Fruit fly (Drosophila melanogaster) whole organism, embryonic: ENCODE results near the gene ftz-f1.

ENCODE experiments used
- CG10321 ChIP-seq: fragments of 200-800 bp; sonication (Bioruptor generic); IDR thresholded peaks from 2 replicates; pipeline ENCODE4 v1.3.6; 2022; ENCODE audit warnings: missing biosample characterization, missing genetic modification characterization
- CG13424 ChIP-seq: fragments of 200-800 bp; sonication (Bioruptor generic); optimal IDR thresholded peaks from 2 replicates; lab custom pipeline; 2019; ENCODE audit warnings: missing biosample characterization, mild to moderate bottlenecking, missing genetic modification characterization, moderate library complexity
- CG13624 ChIP-seq: fragments of 200-800 bp; sonication (Bioruptor generic); optimal IDR thresholded peaks from 2 replicates; lab custom pipeline; 2016; ENCODE audit warnings: missing biosample characterization, missing genetic modification characterization
- CG14441 ChIP-seq: fragments of 200-800 bp; sonication (Bioruptor generic); IDR thresholded peaks from 2 replicates; pipeline ENCODE4 v1.3.6; 2022; ENCODE audit warnings: missing biosample characterization, missing genetic modification characterization
- CG15479 ChIP-seq: fragments of 200-800 bp; sonication (Bioruptor generic); optimal IDR thresholded peaks from 3 replicates; lab custom pipeline; 2019; ENCODE audit warnings: missing biosample characterization, mild to moderate bottlenecking, missing genetic modification characterization, moderate library complexity
- CG17568 ChIP-seq: fragments of 200-800 bp; sonication (Bioruptor generic); optimal IDR thresholded peaks from 2 replicates; lab custom pipeline; 2018; ENCODE audit warnings: missing biosample characterization, mild to moderate bottlenecking, missing genetic modification characterization, moderate library complexity
- CG2199 ChIP-seq: fragments of 200-800 bp; sonication (Bioruptor generic); IDR thresholded peaks from 3 replicates; pipeline ENCODE4 v1.3.6; 2022; ENCODE audit warnings: missing biosample characterization, missing genetic modification characterization
- CG30403 ChIP-seq: fragments of 200-800 bp; sonication (Bioruptor generic); optimal IDR thresholded peaks from 3 replicates; lab custom pipeline; 2016; ENCODE audit warnings: missing biosample characterization, missing genetic modification characterization
- CG31388 ChIP-seq: fragments of 200-800 bp; sonication (Bioruptor generic); optimal IDR thresholded peaks from 2 replicates; lab custom pipeline; 2016; ENCODE audit warnings: missing biosample characterization, missing genetic modification characterization
- CG32772 ChIP-seq: fragments of 200-800 bp; sonication (Bioruptor generic); IDR thresholded peaks from 2 replicates; pipeline ENCODE4 v1.3.6; 2022; ENCODE audit warnings: missing biosample characterization, missing genetic modification characterization
- CG3281 ChIP-seq: fragments of 200-800 bp; sonication (Bioruptor generic); optimal IDR thresholded peaks from 3 replicates; lab custom pipeline; 2017; ENCODE audit warnings: missing biosample characterization, mild to moderate bottlenecking, missing genetic modification characterization
- CG3838 ChIP-seq: fragments of 200-800 bp; sonication (Bioruptor generic); optimal IDR thresholded peaks from 3 replicates; lab custom pipeline; 2016; ENCODE audit warnings: missing biosample characterization, missing genetic modification characterization
- CG3995 ChIP-seq: fragments of 200-800 bp; sonication (Bioruptor generic); optimal IDR thresholded peaks from 3 replicates; lab custom pipeline; 2016; ENCODE audit warnings: missing biosample characterization, missing genetic modification characterization
- CG42726 ChIP-seq: fragments of 200-800 bp; sonication (Bioruptor generic); IDR thresholded peaks from 2 replicates; pipeline ENCODE4 v1.3.6; 2022; ENCODE audit warnings: missing biosample characterization, missing genetic modification characterization; ENCODE audit not compliant: partially characterized antibody
- CG43689 ChIP-seq: fragments of 200-800 bp; sonication (Bioruptor generic); IDR thresholded peaks from 2 replicates; pipeline ENCODE4 v1.3.6; 2022; ENCODE audit warnings: missing biosample characterization, missing genetic modification characterization
- CG4424 ChIP-seq: fragments of 200-800 bp; sonication (Bioruptor generic); optimal IDR thresholded peaks from 3 replicates; lab custom pipeline; 2016; ENCODE audit warnings: missing biosample characterization, missing genetic modification characterization
- CG9727 ChIP-seq: fragments of 200-800 bp; sonication (Bioruptor generic); optimal IDR thresholded peaks from 3 replicates; lab custom pipeline; 2017; ENCODE audit warnings: missing biosample characterization, mild to moderate bottlenecking, missing genetic modification characterization
- CG9876 ChIP-seq: fragments of 200-800 bp; sonication (Bioruptor generic); optimal IDR thresholded peaks from 2 replicates; lab custom pipeline; 2016; ENCODE audit warnings: missing biosample characterization, missing genetic modification characterization
- CrebB ChIP-seq: fragments of 200-800 bp; sonication (Bioruptor generic); optimal IDR thresholded peaks from 3 replicates; lab custom pipeline; 2018; ENCODE audit warnings: missing biosample characterization, mild to moderate bottlenecking, missing genetic modification characterization
- Deaf1 ChIP-seq: fragments of 200-800 bp; optimal IDR thresholded peaks from 3 replicates; lab custom pipeline; 2019; ENCODE audit warnings: missing biosample characterization, mild to moderate bottlenecking, missing genetic modification characterization, moderate library complexity
- Gsc ChIP-seq: fragments of 200-800 bp; sonication (Bioruptor generic); IDR thresholded peaks from 2 replicates; pipeline ENCODE4 v1.3.6; 2022; ENCODE audit warnings: missing biosample characterization, missing genetic modification characterization
- H15 ChIP-seq: fragments of 200-800 bp; sonication (Bioruptor generic); IDR thresholded peaks from 3 replicates; pipeline ENCODE4 v1.3.6; 2022; ENCODE audit warnings: missing biosample characterization, missing genetic modification characterization
- Hr51 ChIP-seq, 2 experiments: fragments of 200-800 bp; sonication (Bioruptor generic); optimal IDR thresholded peaks; 2 replicates in 1 of 2; 3 replicates in 1 of 2; lab custom pipeline; 2016 to 2018; ENCODE audit warnings: missing biosample characterization in 2 of 2, missing genetic modification characterization in 2 of 2, mild to moderate bottlenecking in 1 of 2, moderate library complexity in 1 of 2
- Pdp1 ChIP-seq, 2 experiments: fragments of 200-800 bp; sonication (Bioruptor generic); optimal IDR thresholded peaks; 3 replicates each; lab custom pipeline; 2016; ENCODE audit warnings: missing biosample characterization in 2 of 2, missing genetic modification characterization in 2 of 2, mild to moderate bottlenecking in 1 of 2, moderate library complexity in 1 of 2
- Ravus ChIP-seq: fragments of 200-800 bp; sonication (Bioruptor generic); IDR thresholded peaks from 2 replicates; pipeline ENCODE4 v1.3.6; 2022; ENCODE audit warnings: missing biosample characterization, missing genetic modification characterization
- Six4 ChIP-seq: fragments of 200-800 bp; sonication (Bioruptor generic); optimal IDR thresholded peaks from 2 replicates; lab custom pipeline; 2016; ENCODE audit warnings: missing biosample characterization, missing genetic modification characterization
- dysf ChIP-seq: fragments of 200-800 bp; sonication (Bioruptor generic); IDR thresholded peaks from 3 replicates; pipeline ENCODE4 v1.3.6; 2022; ENCODE audit warnings: missing biosample characterization, missing genetic modification characterization
- ewg ChIP-seq: fragments of 200-800 bp; sonication (Bioruptor generic); optimal IDR thresholded peaks from 3 replicates; lab custom pipeline; 2017; ENCODE audit warnings: mild to moderate bottlenecking, missing biosample characterization, missing genetic modification reagents, missing genetic modification characterization
- fd102C ChIP-seq: fragments of 200-800 bp; sonication (Bioruptor generic); optimal IDR thresholded peaks from 2 replicates; lab custom pipeline; 2018; ENCODE audit warnings: missing biosample characterization, mild to moderate bottlenecking, missing genetic modification characterization, moderate library complexity
- gsb ChIP-seq: fragments of 200-800 bp; sonication (Bioruptor generic); IDR thresholded peaks from 2 replicates; pipeline ENCODE4 v1.3.6; 2022; ENCODE audit warnings: missing biosample characterization, missing genetic modification characterization
- gt ChIP-seq: fragments of 200-800 bp; sonication (Bioruptor generic); IDR thresholded peaks from 2 replicates; pipeline ENCODE4 v1.3.6; 2022; ENCODE audit warnings: missing biosample characterization, missing genetic modification characterization
- jigr1 ChIP-seq: fragments of 200-800 bp; sonication (Bioruptor generic); IDR thresholded peaks from 3 replicates; pipeline ENCODE4 v1.3.6; 2022; ENCODE audit warnings: missing biosample characterization, missing genetic modification characterization
- kay ChIP-seq: fragments of 200-800 bp; sonication (Bioruptor generic); optimal IDR thresholded peaks from 2 replicates; lab custom pipeline; 2016; ENCODE audit warnings: missing biosample characterization, missing genetic modification characterization
- lmd ChIP-seq: fragments of 200-800 bp; sonication (Bioruptor generic); IDR thresholded peaks from 2 replicates; pipeline ENCODE4 v1.3.6; 2022; ENCODE audit warnings: missing biosample characterization, missing genetic modification characterization
- luna ChIP-seq: fragments of 200-800 bp; sonication (Bioruptor generic); optimal IDR thresholded peaks from 2 replicates; lab custom pipeline; 2016; ENCODE audit warnings: missing biosample characterization, missing genetic modification characterization
- nerfin-2 ChIP-seq: fragments of 200-800 bp; sonication (Bioruptor generic); IDR thresholded peaks from 2 replicates; pipeline ENCODE4 v1.3.6; 2022; ENCODE audit warnings: missing biosample characterization, missing genetic modification characterization; ENCODE audit not compliant: partially characterized antibody
- pan ChIP-seq, 4 experiments: fragments of >200 bp in 3 of 4; fragments of 200-800 bp in 1 of 4; sonication (Bioruptor generic) in 1 of 4; optimal IDR thresholded peaks in 3 of 4; IDR thresholded peaks in 1 of 4; 2 replicates each; pipeline versions ENCODE4 v1.3.6 to Lab custom; 2017 to 2022; ENCODE audit warnings: missing biosample characterization in 2 of 4, missing genetic modification characterization in 2 of 4, mixed read lengths in 1 of 4
- pros ChIP-seq: fragments of 200-800 bp; sonication (Bioruptor generic); optimal IDR thresholded peaks from 3 replicates; lab custom pipeline; 2019; ENCODE audit warnings: missing biosample characterization, mild to moderate bottlenecking, missing genetic modification characterization, moderate library complexity
- ranshi ChIP-seq: fragments of 200-800 bp; sonication (Bioruptor generic); IDR thresholded peaks from 2 replicates; pipeline ENCODE4 v1.3.6; 2022; ENCODE audit warnings: missing biosample characterization, missing genetic modification characterization
- ro ChIP-seq: fragments of 200-800 bp; sonication (Bioruptor generic); IDR thresholded peaks from 2 replicates; pipeline ENCODE4 v1.3.6; 2022; ENCODE audit warnings: missing biosample characterization, missing genetic modification characterization
- scrt ChIP-seq: fragments of 200-800 bp; sonication (Bioruptor generic); optimal IDR thresholded peaks from 2 replicates; lab custom pipeline; 2018; ENCODE audit warnings: missing biosample characterization, mild to moderate bottlenecking, missing genetic modification characterization, moderate library complexity
- sim ChIP-seq: fragments of 200-800 bp; sonication (Bioruptor generic); IDR thresholded peaks from 2 replicates; pipeline ENCODE4 v1.3.6; 2022; ENCODE audit warnings: missing biosample characterization, missing genetic modification characterization
- sna ChIP-seq: fragments of 200-800 bp; sonication (Bioruptor generic); IDR thresholded peaks from 2 replicates; pipeline ENCODE4 v1.3.6; 2022; ENCODE audit warnings: missing biosample characterization, missing genetic modification characterization; ENCODE audit not compliant: partially characterized antibody
- so ChIP-seq: fragments of 200-800 bp; sonication (Bioruptor generic); IDR thresholded peaks from 3 replicates; pipeline ENCODE4 v1.3.6; 2022; ENCODE audit warnings: missing biosample characterization, missing genetic modification characterization
- toy ChIP-seq: fragments of 200-800 bp; sonication (Bioruptor generic); IDR thresholded peaks from 2 replicates; pipeline ENCODE4 v1.3.6; 2022; ENCODE audit warnings: missing biosample characterization, missing genetic modification characterization
- tx ChIP-seq: fragments of 200-800 bp; sonication (Bioruptor generic); optimal IDR thresholded peaks from 2 replicates; lab custom pipeline; 2016; ENCODE audit warnings: missing biosample characterization, missing genetic modification characterization
- wor ChIP-seq: fragments of 200-800 bp; sonication (Bioruptor generic); IDR thresholded peaks from 2 replicates; pipeline ENCODE4 v1.3.6; 2022; ENCODE audit warnings: missing biosample characterization, missing genetic modification characterization
- zen2 ChIP-seq: fragments of 200-800 bp; sonication (Bioruptor generic); IDR thresholded peaks from 3 replicates; pipeline ENCODE4 v1.3.6; 2022; ENCODE audit warnings: missing biosample characterization, missing genetic modification characterization; ENCODE audit not compliant: partially characterized antibody
- zfh2 ChIP-seq: fragments of 200-800 bp; sonication (Bioruptor generic); optimal IDR thresholded peaks from 2 replicates; lab custom pipeline; 2016; ENCODE audit warnings: missing biosample characterization, missing genetic modification characterization

ftz-f1 gene

DNA sequence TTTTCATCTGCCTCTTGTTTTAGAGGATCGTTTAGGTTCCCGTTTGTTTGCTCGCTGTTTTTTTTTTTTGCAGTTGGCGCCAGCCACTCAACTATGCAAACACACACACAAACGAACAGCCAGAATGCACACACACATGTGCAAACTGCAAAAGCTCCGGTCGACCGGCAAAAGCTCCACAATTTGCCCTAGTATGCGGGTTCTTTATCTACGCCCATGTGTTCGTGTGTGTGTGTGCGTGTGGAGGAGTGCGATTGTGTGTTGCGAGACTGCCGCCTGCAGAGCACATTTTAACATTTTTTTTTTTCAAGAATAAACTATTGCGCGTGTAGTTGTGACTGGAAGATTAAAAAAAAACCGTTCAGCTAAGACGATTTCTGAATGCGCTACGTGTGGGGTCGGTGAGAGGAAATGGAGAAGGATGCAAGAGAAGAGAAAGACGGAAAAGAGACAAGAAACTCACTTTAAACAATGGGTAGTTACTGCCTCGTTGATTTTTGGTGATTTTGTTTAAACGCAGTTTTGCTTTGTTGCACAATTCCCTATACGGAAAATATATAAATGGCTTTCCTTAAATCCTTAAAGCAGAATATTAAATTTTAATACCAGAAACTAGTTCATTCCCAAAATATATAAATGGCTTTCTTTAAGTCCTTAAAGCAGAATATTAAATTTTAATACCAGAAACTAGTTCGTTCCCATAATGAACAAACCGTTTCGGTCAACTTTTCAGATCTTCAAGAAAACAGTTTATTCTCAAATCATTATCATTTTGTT is 9.7 kb downstream of the ftz-f1 start (continued):
- TF ChIP-seq CrebB (no peak), dysf (GFP tag; lab: Robert Waterston, UW) (peak; percentile 63), gt (GFP tag; lab: Robert Waterston, UW) (no peak), ranshi (GFP tag; lab: Robert Waterston, UW) (no peak; the same call in 1 of the 2 replicates), Hr51 (GFP tag; optimal IDR thresholded peaks at IDR 0.05; lab: Kevin White, UChicago) (peak in 1 of 2 experiments; percentile 64), CG42726 (GFP tag; lab: Robert Waterston, UW) (no peak), ro (GFP tag; lab: Robert Waterston, UW) (no peak), Deaf1 (tag; lab: Kevin White, UChicago) (peak; percentile 38), CG3838 (no peak), CG9876 (GFP tag; lab: Kevin White, UChicago) (no peak), tx (GFP tag; lab: Kevin White, UChicago) (no peak), sna (no peak), Pdp1 (GFP tag; optimal IDR thresholded peaks at IDR 0.05; lab: Kevin White, UChicago) (peak; percentile 1 to 41), fd102C (GFP tag; lab: Kevin White, UChicago) (no peak), Six4 (GFP tag; lab: Kevin White, UChicago) (no peak), H15 (GFP tag; lab: Robert Waterston, UW) (no peak), CG9727 (GFP tag; lab: Kevin White, UChicago) (peak; percentile 49), CG3995 (GFP tag; lab: Kevin White, UChicago) (no peak), CG31388 (GFP tag; lab: Kevin White, UChicago) (no peak), pros (GFP tag; lab: Kevin White, UChicago) (no peak), CG30403 (peak; percentile 62), nerfin-2 (no peak), CG15479 (no peak), CG10321 (GFP tag; lab: Robert Waterston, UW) (0 out of 2 replicates have a peak, but pooled peaks have one; percentile 14), gsb (GFP tag; lab: Robert Waterston, UW) (no peak), zen2 (no peak), Gsc (no peak), toy (GFP tag; lab: Robert Waterston, UW) (no peak), CG32772 (peak; percentile 68), scrt (GFP tag; lab: Kevin White, UChicago) (no peak), kay (GFP tag; lab: Kevin White, UChicago) (no peak), CG43689 (GFP tag; lab: Robert Waterston, UW) (no peak), CG3281 (GFP tag; lab: Kevin White, UChicago) (peak; percentile 57), CG2199 (GFP tag; lab: Robert Waterston, UW) (no peak), Ravus (GFP tag; lab: Robert Waterston, UW) (no peak), jigr1 (GFP tag; lab: Robert Waterston, UW) (no peak), CG13424 (tag; lab: Kevin White, UChicago) (peak; percentile 29), pan (optimal IDR thresholded peaks at IDR 0.05; lab: Kevin White, UChicago) (no peak), pan (GFP tag; optimal IDR thresholded peaks at IDR 0.05 in 1 of 2, IDR thresholded peaks at IDR 0.05 in 1 of 2) (peak in 1 of 2 experiments; percentile 41), CG17568 (GFP tag; lab: Kevin White, UChicago) (no peak), luna (GFP tag; lab: Kevin White, UChicago) (no peak), zfh2 (GFP tag; lab: Kevin White, UChicago) (peak; percentile 45), CG14441 (peak; percentile 62), CG4424 (GFP tag; lab: Kevin White, UChicago) (peak; percentile 4), ewg (GFP tag; lab: Kevin White, UChicago) (no peak), wor (no peak), lmd (GFP tag; lab: Robert Waterston, UW) (peak; percentile 31; the same call in 1 of the 2 replicates), CG13624 (GFP tag; lab: Kevin White, UChicago) (no peak), sim (no peak), so (GFP tag; lab: Robert Waterston, UW) (no peak)
